Fruit fly (Drosophila melanogaster) Kc167 (cell line): ENCODE results near the gene park.

ENCODE experiments used
- Myc ChIP-seq: fragments of >200 bp; optimal IDR thresholded peaks from 2 replicates; lab custom pipeline; 2017; ENCODE audit warnings: missing external identifiers
- Sin3A ChIP-seq: fragments of >200 bp; optimal IDR thresholded peaks from 2 replicates; lab custom pipeline; 2018; ENCODE audit warnings: missing external identifiers
- h ChIP-seq: fragments of >200 bp; optimal IDR thresholded peaks from 3 replicates; lab custom pipeline; 2018; ENCODE audit warnings: missing external identifiers
- insv ChIP-seq: fragments of >200 bp; optimal IDR thresholded peaks from 3 replicates; lab custom pipeline; 2018; ENCODE audit warnings: missing external identifiers
- psq ChIP-seq: fragments of >200 bp; optimal IDR thresholded peaks from 2 replicates; lab custom pipeline; 2017; ENCODE audit warnings: missing external identifiers
- ttk ChIP-seq: sonication (Bioruptor generic); optimal IDR thresholded peaks from 2 replicates; lab custom pipeline; 2017; ENCODE audit warnings: missing external identifiers

dm6 chr3L:21236959-21237551, 40.4 kb upstream of the park start:
- TF ChIP-seq psq = no peak
- no peak for TF ChIP-seq insv (lab: Kevin White, UChicago)
- no peak for TF ChIP-seq ttk (lab: Kevin White, UChicago)
- TF ChIP-seq h (lab: Kevin White, UChicago) = no peak
- TF ChIP-seq Myc (lab: Kevin White, UChicago) = no peak
- no peak for TF ChIP-seq Sin3A
